Fruit fly (Drosophila melanogaster) whole organism, embryonic: ENCODE data around the gene tyn.
A peak's percentile ranks its signal among the peaks of the same experiment; 100 is the strongest.

Source experiments
- Blimp-1 ChIP-seq: fragments of 200-800 bp; sonication (Bioruptor generic); optimal IDR thresholded peaks from 3 replicates; lab custom pipeline; 2018; ENCODE audit warnings: missing biosample characterization, missing genetic modification characterization, mild to moderate bottlenecking, moderate library complexity, missing genetic modification reagents
- Bteb2 ChIP-seq: fragments of 200-800 bp; sonication (Bioruptor generic); optimal IDR thresholded peaks from 2 replicates; lab custom pipeline; 2016; ENCODE audit warnings: missing biosample characterization, missing genetic modification characterization
- C15 ChIP-seq: fragments of 200-800 bp; sonication (Bioruptor generic); IDR thresholded peaks from 3 replicates; pipeline ENCODE4 v1.3.6; 2022; ENCODE audit warnings: missing biosample characterization, missing genetic modification characterization
- CG12659 ChIP-seq: fragments of 200-800 bp; sonication (Bioruptor generic); optimal IDR thresholded peaks from 3 replicates; lab custom pipeline; 2017; ENCODE audit warnings: mild to moderate bottlenecking, missing biosample characterization, missing genetic modification reagents, missing genetic modification characterization
- CG12744 ChIP-seq: fragments of 200-800 bp; sonication (Bioruptor generic); optimal IDR thresholded peaks from 2 replicates; lab custom pipeline; 2016; ENCODE audit warnings: missing biosample characterization, missing genetic modification characterization
- CG13424 ChIP-seq: fragments of 200-800 bp; sonication (Bioruptor generic); optimal IDR thresholded peaks from 2 replicates; lab custom pipeline; 2019; ENCODE audit warnings: missing biosample characterization, mild to moderate bottlenecking, missing genetic modification characterization, moderate library complexity
- CG14965 ChIP-seq: fragments of 200-800 bp; sonication (Bioruptor generic); optimal IDR thresholded peaks from 2 replicates; lab custom pipeline; 2016; ENCODE audit warnings: missing biosample characterization, missing genetic modification characterization, borderline replicate concordance
- CG1603 ChIP-seq: fragments of 200-800 bp; sonication (Bioruptor generic); optimal IDR thresholded peaks from 2 replicates; lab custom pipeline; 2019; ENCODE audit warnings: missing biosample characterization, mild to moderate bottlenecking, missing genetic modification characterization, moderate library complexity
- CG18476 ChIP-seq: fragments of 200-800 bp; sonication (Bioruptor generic); optimal IDR thresholded peaks from 2 replicates; lab custom pipeline; 2016; ENCODE audit warnings: missing biosample characterization, mild to moderate bottlenecking, missing genetic modification characterization
- CG32532 ChIP-seq: fragments of 200-800 bp; sonication (Bioruptor generic); IDR thresholded peaks from 2 replicates; pipeline ENCODE4 v1.3.6; 2022; ENCODE audit warnings: missing biosample characterization, missing genetic modification characterization
- CG34224 ChIP-seq: fragments of 200-800 bp; sonication (Bioruptor generic); IDR thresholded peaks from 3 replicates; pipeline ENCODE4 v1.3.6; 2022; ENCODE audit warnings: missing biosample characterization, missing genetic modification characterization; ENCODE audit not compliant: partially characterized antibody
- CG6175 ChIP-seq: fragments of 200-800 bp; sonication (Bioruptor generic); IDR thresholded peaks from 3 replicates; pipeline ENCODE4 v1.3.6; 2022; ENCODE audit warnings: missing biosample characterization, missing genetic modification characterization
- CG7357 ChIP-seq: fragments of 200-800 bp; sonication (Bioruptor generic); IDR thresholded peaks from 3 replicates; pipeline ENCODE4 v1.3.6; 2022; ENCODE audit warnings: missing biosample characterization, missing genetic modification characterization
- CG7372 ChIP-seq: fragments of 200-800 bp; sonication (Bioruptor generic); IDR thresholded peaks from 2 replicates; pipeline ENCODE4 v1.3.6; 2022; ENCODE audit warnings: missing biosample characterization, missing genetic modification characterization
- CG7987 ChIP-seq: fragments of 200-800 bp; sonication (Bioruptor generic); optimal IDR thresholded peaks from 2 replicates; lab custom pipeline; 2018; ENCODE audit warnings: missing biosample characterization, mild to moderate bottlenecking, missing genetic modification characterization, moderate library complexity
- CG8944 ChIP-seq: fragments of 200-800 bp; sonication (Bioruptor generic); optimal IDR thresholded peaks from 3 replicates; lab custom pipeline; 2016; ENCODE audit warnings: missing biosample characterization, missing genetic modification characterization
- CoRest ChIP-seq: fragments of 200-800 bp; sonication (Bioruptor generic); optimal IDR thresholded peaks from 3 replicates; lab custom pipeline; 2018; ENCODE audit warnings: missing biosample characterization, mild to moderate bottlenecking, missing genetic modification characterization, moderate library complexity
- CrebB ChIP-seq: fragments of 200-800 bp; sonication (Bioruptor generic); optimal IDR thresholded peaks from 3 replicates; lab custom pipeline; 2018; ENCODE audit warnings: missing biosample characterization, mild to moderate bottlenecking, missing genetic modification characterization
- Dll ChIP-seq: fragments of 200-800 bp; sonication (Bioruptor generic); IDR thresholded peaks from 4 replicates; pipeline ENCODE4 v1.3.6; 2022; ENCODE audit warnings: missing biosample characterization, missing genetic modification characterization; ENCODE audit not compliant: partially characterized antibody
- Dp ChIP-seq: fragments of 200-800 bp; sonication (Bioruptor generic); optimal IDR thresholded peaks from 2 replicates; lab custom pipeline; 2018; ENCODE audit warnings: missing biosample characterization, mild to moderate bottlenecking, missing genetic modification characterization, moderate library complexity
- Dref ChIP-seq: fragments of 200-800 bp; sonication (Bioruptor generic); IDR thresholded peaks from 2 replicates; pipeline ENCODE4 v1.3.6; 2022; ENCODE audit warnings: missing biosample characterization, missing genetic modification characterization
- Eip74EF ChIP-seq, 2 experiments: fragments of 200-800 bp in 1 of 2; fragments of >200 bp in 1 of 2; sonication (Bioruptor generic) in 1 of 2; optimal IDR thresholded peaks; 2 replicates each; lab custom pipeline; 2017 to 2019; ENCODE audit warnings: missing biosample characterization in 2 of 2, missing genetic modification characterization in 2 of 2, mild to moderate bottlenecking in 1 of 2, moderate library complexity in 1 of 2
- HLH4C ChIP-seq: fragments of 200-800 bp; sonication (Bioruptor generic); IDR thresholded peaks from 3 replicates; pipeline ENCODE4 v1.3.6; 2022; ENCODE audit warnings: missing biosample characterization, missing genetic modification characterization; ENCODE audit not compliant: partially characterized antibody
- HmgZ ChIP-seq: fragments of 200-800 bp; sonication (Bioruptor generic); optimal IDR thresholded peaks from 2 replicates; lab custom pipeline; 2018; ENCODE audit warnings: missing biosample characterization, mild to moderate bottlenecking, missing genetic modification characterization
- MBD-R2 ChIP-seq: fragments of 200-800 bp; sonication (Bioruptor generic); IDR thresholded peaks from 2 replicates; pipeline ENCODE4 v1.3.6; 2022; ENCODE audit warnings: missing biosample characterization, missing genetic modification characterization
- Ravus ChIP-seq: fragments of 200-800 bp; sonication (Bioruptor generic); IDR thresholded peaks from 2 replicates; pipeline ENCODE4 v1.3.6; 2022; ENCODE audit warnings: missing biosample characterization, missing genetic modification characterization
- Xbp1 ChIP-seq: fragments of 200-800 bp; sonication (Bioruptor generic); optimal IDR thresholded peaks from 3 replicates; lab custom pipeline; 2016; ENCODE audit warnings: missing biosample characterization, mild to moderate bottlenecking, missing genetic modification characterization
- al ChIP-seq: fragments of 200-800 bp; sonication (Bioruptor generic); IDR thresholded peaks from 2 replicates; pipeline ENCODE4 v1.3.6; 2022; ENCODE audit warnings: missing biosample characterization, missing genetic modification characterization
- amos ChIP-seq: fragments of 200-800 bp; sonication (Bioruptor generic); IDR thresholded peaks from 2 replicates; pipeline ENCODE4 v1.3.6; 2022; ENCODE audit warnings: missing biosample characterization, missing genetic modification characterization; ENCODE audit not compliant: partially characterized antibody
- ato ChIP-seq: fragments of 200-800 bp; sonication (Bioruptor generic); IDR thresholded peaks from 2 replicates; pipeline ENCODE4 v1.3.6; 2022; ENCODE audit warnings: missing biosample characterization, missing genetic modification characterization; ENCODE audit not compliant: partially characterized antibody
- bcd ChIP-seq: fragments of 200-800 bp; sonication (Bioruptor generic); optimal IDR thresholded peaks from 2 replicates; lab custom pipeline; 2017; ENCODE audit warnings: missing biosample characterization, mild to moderate bottlenecking, missing genetic modification characterization
- caup ChIP-seq: fragments of 200-800 bp; sonication (Bioruptor generic); optimal IDR thresholded peaks from 3 replicates; lab custom pipeline; 2017; ENCODE audit warnings: missing biosample characterization, mild to moderate bottlenecking, missing genetic modification characterization, moderate library complexity; ENCODE audit not compliant: severe bottlenecking
- chif ChIP-seq, 2 experiments: fragments of 200-800 bp; sonication (Bioruptor generic); optimal IDR thresholded peaks; 3 replicates each; lab custom pipeline; 2016; ENCODE audit warnings: missing biosample characterization in 2 of 2, missing genetic modification characterization in 2 of 2
- dati ChIP-seq: fragments of 200-800 bp; sonication (Bioruptor generic); IDR thresholded peaks from 2 replicates; pipeline ENCODE4 v1.3.6; 2022; ENCODE audit warnings: missing biosample characterization, missing genetic modification characterization
- fd3F ChIP-seq: fragments of 200-800 bp; sonication (Bioruptor generic); optimal IDR thresholded peaks from 2 replicates; lab custom pipeline; 2018; ENCODE audit warnings: missing biosample characterization, mild to moderate bottlenecking, missing genetic modification characterization, moderate library complexity
- fru ChIP-seq: fragments of >200 bp; optimal IDR thresholded peaks from 2 replicates; lab custom pipeline; 2017
- gcm2 ChIP-seq: fragments of 200-800 bp; sonication (Bioruptor generic); optimal IDR thresholded peaks from 2 replicates; lab custom pipeline; 2016; ENCODE audit warnings: missing biosample characterization, missing genetic modification characterization
- grau ChIP-seq: fragments of 200-800 bp; optimal IDR thresholded peaks from 3 replicates; lab custom pipeline; 2019; ENCODE audit warnings: missing biosample characterization, mild to moderate bottlenecking, missing genetic modification characterization, moderate library complexity
- gsb ChIP-seq: fragments of 200-800 bp; sonication (Bioruptor generic); IDR thresholded peaks from 2 replicates; pipeline ENCODE4 v1.3.6; 2022; ENCODE audit warnings: missing biosample characterization, missing genetic modification characterization
- insv ChIP-seq, 2 experiments: fragments of 200-800 bp; sonication (Bioruptor generic); optimal IDR thresholded peaks; 3 replicates each; lab custom pipeline; 2016 to 2018; ENCODE audit warnings: missing biosample characterization in 2 of 2, missing genetic modification characterization in 2 of 2
- mld ChIP-seq: fragments of 200-800 bp; sonication (Bioruptor generic); IDR thresholded peaks from 3 replicates; pipeline ENCODE4 v1.3.6; 2022; ENCODE audit warnings: missing biosample characterization, missing genetic modification characterization; ENCODE audit not compliant: partially characterized antibody
- nerfin-1 ChIP-seq: fragments of 200-800 bp; sonication (Bioruptor generic); optimal IDR thresholded peaks from 3 replicates; lab custom pipeline; 2019; ENCODE audit warnings: missing biosample characterization, mild to moderate bottlenecking, missing genetic modification characterization, moderate library complexity
- peb ChIP-seq: fragments of 200-800 bp; sonication (Bioruptor generic); IDR thresholded peaks from 2 replicates; pipeline ENCODE4 v1.3.6; 2022; ENCODE audit warnings: missing biosample characterization, missing genetic modification characterization
- pho ChIP-seq: fragments of 200-800 bp; sonication (Bioruptor generic); optimal IDR thresholded peaks from 2 replicates; lab custom pipeline; 2016; ENCODE audit warnings: missing biosample characterization, missing genetic modification characterization
- pnt ChIP-seq: fragments of 200-800 bp; sonication (Bioruptor generic); optimal IDR thresholded peaks from 3 replicates; lab custom pipeline; 2016; ENCODE audit warnings: missing biosample characterization, missing genetic modification characterization
- row ChIP-seq: fragments of 200-800 bp; sonication (Bioruptor generic); IDR thresholded peaks from 3 replicates; pipeline ENCODE4 v1.3.6; 2022; ENCODE audit warnings: missing biosample characterization, missing genetic modification characterization
- sens ChIP-seq: fragments of 200-800 bp; sonication (Bioruptor generic); peaks from one replicate; lab custom pipeline; 2016; ENCODE audit warnings: missing biosample characterization, missing genetic modification characterization
- stwl ChIP-seq: fragments of 200-800 bp; sonication (Bioruptor generic); optimal IDR thresholded peaks from 3 replicates; lab custom pipeline; 2018; ENCODE audit warnings: missing biosample characterization, mild to moderate bottlenecking, missing genetic modification characterization, moderate library complexity
- trem ChIP-seq: fragments of 200-800 bp; optimal IDR thresholded peaks from 3 replicates; lab custom pipeline; 2019; ENCODE audit warnings: missing biosample characterization, mild to moderate bottlenecking, missing genetic modification characterization, moderate library complexity
- unc-4 ChIP-seq: fragments of 200-800 bp; sonication (Bioruptor generic); IDR thresholded peaks from 2 replicates; pipeline ENCODE4 v1.3.6; 2022; ENCODE audit warnings: missing biosample characterization, missing genetic modification characterization; ENCODE audit not compliant: partially characterized antibody
- zfh1 ChIP-seq: fragments of 200-800 bp; sonication (Bioruptor generic); IDR thresholded peaks from 3 replicates; pipeline ENCODE4 v1.3.6; 2022; ENCODE audit warnings: missing biosample characterization, missing genetic modification characterization

tyn gene

dm6 chrX:141961-142360 is 1.8 kb downstream of the tyn start:
- TF ChIP-seq Blimp-1 (GFP tag; lab: Kevin White, UChicago) (no peak), gsb (GFP tag; lab: Robert Waterston, UW) (no peak), CG34224 (GFP tag; lab: Robert Waterston, UW) (peak; percentile 88), CG13424 (no peak), CG8944 (GFP tag; lab: Kevin White, UChicago) (no peak), Xbp1 (no peak), CG7372 (GFP tag; lab: Robert Waterston, UW) (no peak), caup (GFP tag; lab: Kevin White, UChicago) (no peak), CoRest (tag; lab: Kevin White, UChicago) (no peak), zfh1 (GFP tag; lab: Robert Waterston, UW) (no peak), Dp (GFP tag; lab: Kevin White, UChicago) (peak; percentile 19), peb (GFP tag; lab: Robert Waterston, UW) (no peak), CG6175 (no peak), Ravus (GFP tag; lab: Robert Waterston, UW) (no peak), amos (peak; percentile 86), fd3F (GFP tag; lab: Kevin White, UChicago) (no peak), dati (GFP tag; lab: Robert Waterston, UW) (no peak), insv (GFP tag; optimal IDR thresholded peaks at IDR 0.05; lab: Kevin White, UChicago) (no peak), mld (GFP tag; lab: Robert Waterston, UW) (0 out of 3 replicates have a peak, but pooled peaks have one; percentile 54), pho (GFP tag; lab: Kevin White, UChicago) (no peak), ato (GFP tag; lab: Robert Waterston, UW) (peak; percentile 78), CG7987 (no peak), al (GFP tag; lab: Robert Waterston, UW) (no peak), Dref (peak; percentile 70), CG12744 (GFP tag; lab: Kevin White, UChicago) (no peak), nerfin-1 (no peak), HLH4C (peak; percentile 75), CG12659 (GFP tag; lab: Kevin White, UChicago) (peak; percentile 22), CG14965 (GFP tag; lab: Kevin White, UChicago) (no peak), chif (GFP tag; optimal IDR thresholded peaks at IDR 0.05; lab: Kevin White, UChicago) (no peak), pnt (no peak), CrebB (tag; lab: Kevin White, UChicago) (no peak), stwl (tag; lab: Kevin White, UChicago) (peak; percentile 63), C15 (GFP tag; lab: Robert Waterston, UW) (no peak), Bteb2 (GFP tag; lab: Kevin White, UChicago) (no peak), gcm2 (GFP tag; lab: Kevin White, UChicago) (no peak), CG1603 (tag; lab: Kevin White, UChicago) (no peak), CG32532 (no peak), HmgZ (peak; percentile 27), MBD-R2 (GFP tag; lab: Robert Waterston, UW) (peak; percentile 54; the same call in 1 of the 2 replicates), Dll (peak; percentile 89), fru (lab: Kevin White, UChicago) (no peak), CG18476 (GFP tag; lab: Kevin White, UChicago) (no peak), unc-4 (peak; percentile 85), row (GFP tag; lab: Robert Waterston, UW) (peak; percentile 39; the same call in 2 of the 3 replicates), sens (peak; percentile 45), CG7357 (GFP tag; lab: Robert Waterston, UW) (no peak), bcd (GFP tag; lab: Kevin White, UChicago) (no peak), Eip74EF (GFP tag; optimal IDR thresholded peaks at IDR 0.05; lab: Kevin White, UChicago) (no peak), grau (no peak), trem (tag; lab: Kevin White, UChicago) (peak; percentile 12)
